Worm (Caenorhabditis elegans) whole organism, L4 larva: ENCODE data around the gene hrg-3.

Experiments used
- Y5F2A.4 ChIP-seq: fragments of 200-800 bp; sonication (Bioruptor generic); optimal IDR thresholded peaks from 2 replicates; lab custom pipeline; 2018; ENCODE audit warnings: mild to moderate bottlenecking, missing genetic modification characterization, missing compliant biosample characterization
- ZK337.2 ChIP-seq: fragments of 200-800 bp; sonication (Bioruptor generic); IDR thresholded peaks from 2 replicates; pipeline ENCODE4 v1.3.6; 2022; ENCODE audit warnings: missing genetic modification reagents, missing genetic modification characterization, missing compliant biosample characterization
- ama-1 ChIP-seq: fragments of 150-350 bp; optimal IDR thresholded peaks from 2 replicates; lab custom pipeline; 2014; ENCODE audit warnings: inconsistent platforms, mixed read lengths
- dmd-9 ChIP-seq: fragments of 200-800 bp; sonication (Bioruptor generic); IDR thresholded peaks from 2 replicates; pipeline ENCODE4 v1.3.6; 2022; ENCODE audit warnings: missing genetic modification reagents, missing genetic modification characterization, missing compliant biosample characterization
- egl-27 ChIP-seq: sonication (generic microtip); optimal IDR thresholded peaks from 3 replicates; lab custom pipeline; 2017; ENCODE audit warnings: missing biosample characterization, missing genetic modification reagents, missing genetic modification characterization
- jun-1 ChIP-seq: fragments of 150-350 bp; optimal IDR thresholded peaks from 2 replicates; lab custom pipeline; 2014; ENCODE audit warnings: missing biosample characterization, missing genetic modification reagents, missing genetic modification characterization
- lin-1 ChIP-seq: fragments of 200-800 bp; sonication (Bioruptor generic); IDR thresholded peaks from 2 replicates; pipeline ENCODE4 v1.3.6; 2022; ENCODE audit warnings: missing genetic modification reagents, missing genetic modification characterization, missing compliant biosample characterization
- nhr-25 ChIP-seq: sonication (generic microtip); optimal IDR thresholded peaks from 2 replicates; lab custom pipeline; 2017; ENCODE audit warnings: missing genetic modification characterization, mild to moderate bottlenecking, missing compliant biosample characterization, antibody characterized with exemption, moderate library complexity, borderline replicate concordance; ENCODE audit not compliant: insufficient read depth
- nhr-28 ChIP-seq: fragments of 150-350 bp; optimal IDR thresholded peaks from 2 replicates; lab custom pipeline; 2014; ENCODE audit warnings: missing biosample characterization, missing genetic modification characterization
- nhr-42 ChIP-seq: fragments of 200-800 bp; sonication (Bioruptor generic); IDR thresholded peaks from 2 replicates; pipeline ENCODE4 v1.3.6; 2022; ENCODE audit warnings: missing genetic modification characterization, missing compliant biosample characterization
- pqm-1 ChIP-seq: sonication (generic microtip); optimal IDR thresholded peaks from 2 replicates; lab custom pipeline; 2017; ENCODE audit warnings: missing biosample characterization, missing genetic modification characterization
- snpc-4 ChIP-seq: fragments of 150-350 bp; optimal IDR thresholded peaks from 2 replicates; lab custom pipeline; 2014; ENCODE audit warnings: missing biosample characterization, missing genetic modification characterization
- unc-62 ChIP-seq, 3 experiments: fragments of 150-350 bp in 1 of 3; sonication (generic microtip); optimal IDR thresholded peaks in 2 of 3; peaks in 1 of 3; 1 replicate in 1 of 3; 2 replicates in 2 of 3; lab custom pipeline; 2014 to 2017; ENCODE audit warnings: missing biosample characterization in 3 of 3, missing genetic modification characterization in 3 of 3, missing genetic modification reagents in 3 of 3, missing genotype in 1 of 3
- ztf-11 ChIP-seq: fragments of 150-350 bp; optimal IDR thresholded peaks from 2 replicates; lab custom pipeline; 2014; ENCODE audit warnings: missing biosample characterization, missing genetic modification characterization

DNA sequence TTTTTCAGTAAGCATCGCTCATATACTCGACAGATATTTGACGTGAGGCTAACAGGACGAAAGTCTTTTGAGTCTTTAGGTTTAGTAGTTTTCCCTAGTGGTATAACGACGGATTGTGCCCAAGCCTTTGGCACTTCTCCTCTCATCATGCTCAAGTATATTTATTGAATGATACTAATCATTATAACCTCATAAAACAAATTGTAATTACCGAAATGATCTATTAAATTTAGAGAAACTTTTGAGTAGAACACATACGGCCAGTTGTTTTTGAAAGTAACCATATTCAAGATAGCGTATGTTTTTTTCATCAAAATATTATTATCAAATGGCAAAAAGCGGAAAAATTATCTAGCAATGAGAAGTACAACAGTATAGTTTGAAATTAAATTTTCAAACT is 15.0 kb downstream of the hrg-3 start:
- TF ChIP-seq lin-1 (GFP tag; lab: Robert Waterston, UW) (no peak), snpc-4 (tag; lab: Kevin White, UChicago) (no peak), nhr-25 (tag; lab: Kevin White, UChicago) (no peak), nhr-28 (no peak), egl-27 (no peak), ztf-11 (tag; lab: Kevin White, UChicago) (no peak), jun-1 (no peak), dmd-9 (GFP tag; lab: Robert Waterston, UW) (no peak), ama-1 (no peak), Y5F2A.4 (GFP tag; lab: Kevin White, UChicago) (no peak), pqm-1 (tag; lab: Kevin White, UChicago) (no peak), unc-62 (GFP tag; optimal IDR thresholded peaks at IDR 0.05 in 1 of 2; lab: Kevin White, UChicago) (no peak), unc-62 (tag; optimal IDR thresholded peaks at IDR 0.05; lab: Kevin White, UChicago) (no peak), nhr-42 (no peak), ZK337.2 (GFP tag; lab: Robert Waterston, UW) (no peak)
